Worm (Caenorhabditis elegans) whole organism, late embryonic: ENCODE data around the gene F55G7.4.
A peak's percentile ranks its signal among the peaks of the same experiment; 100 is the strongest.

Experiments
- C08G9.2 ChIP-seq: sonication (generic microtip); optimal IDR thresholded peaks from 2 replicates; lab custom pipeline; 2016; ENCODE audit warnings: mild to moderate bottlenecking, missing genetic modification characterization, moderate library complexity, missing compliant biosample characterization
- C38D4.7 ChIP-seq: fragments of 200-800 bp; sonication (Bioruptor generic); optimal IDR thresholded peaks from 2 replicates; lab custom pipeline; 2018; ENCODE audit warnings: mild to moderate bottlenecking, missing genetic modification characterization, moderate library complexity, missing compliant biosample characterization
- K09A11.1 ChIP-seq: sonication (generic microtip); optimal IDR thresholded peaks from 2 replicates; lab custom pipeline; 2017; ENCODE audit warnings: antibody characterized with exemption, mild to moderate bottlenecking, missing genetic modification characterization, missing compliant biosample characterization; ENCODE audit not compliant: insufficient read depth
- T23F11.4 ChIP-seq: fragments of 200-800 bp; sonication (Bioruptor generic); optimal IDR thresholded peaks from 2 replicates; lab custom pipeline; 2018; ENCODE audit warnings: mild to moderate bottlenecking, missing genetic modification characterization, missing compliant biosample characterization
- Y22D7AL.16 ChIP-seq: sonication (generic microtip); optimal IDR thresholded peaks from 2 replicates; lab custom pipeline; 2016; ENCODE audit warnings: missing genetic modification characterization, missing compliant biosample characterization
- ama-1 ChIP-seq: fragments of 150-350 bp; optimal IDR thresholded peaks from 2 replicates; lab custom pipeline; 2014
- ceh-19 ChIP-seq: fragments of 200-800 bp; sonication (Bioruptor generic); optimal IDR thresholded peaks from 2 replicates; lab custom pipeline; 2018; ENCODE audit warnings: mild to moderate bottlenecking, missing genetic modification characterization, missing compliant biosample characterization
- ceh-2 ChIP-seq: sonication (generic microtip); optimal IDR thresholded peaks from 2 replicates; lab custom pipeline; 2016; ENCODE audit warnings: missing genotype, missing genetic modification characterization, missing compliant biosample characterization
- ceh-24 ChIP-seq: sonication (generic microtip); optimal IDR thresholded peaks from 2 replicates; lab custom pipeline; 2016; ENCODE audit warnings: mild to moderate bottlenecking, missing genetic modification characterization, missing compliant biosample characterization
- ceh-30 ChIP-seq: fragments of 150-350 bp; optimal IDR thresholded peaks from 2 replicates; lab custom pipeline; 2014; ENCODE audit warnings: missing biosample characterization, missing genetic modification characterization
- ceh-45 ChIP-seq: fragments of 200-800 bp; sonication (Bioruptor generic); IDR thresholded peaks from 2 replicates; pipeline ENCODE4 v1.3.6; 2022; ENCODE audit warnings: missing genetic modification reagents, missing genetic modification characterization, missing compliant biosample characterization
- ceh-6 ChIP-seq: fragments of 200-800 bp; sonication (Bioruptor generic); optimal IDR thresholded peaks from 2 replicates; lab custom pipeline; 2018; ENCODE audit warnings: mild to moderate bottlenecking, missing genetic modification characterization, missing compliant biosample characterization
- che-1 ChIP-seq: sonication (generic microtip); optimal IDR thresholded peaks from 2 replicates; lab custom pipeline; 2016; ENCODE audit warnings: mild to moderate bottlenecking, missing genetic modification characterization, missing compliant biosample characterization
- dmd-4 ChIP-seq: sonication (generic microtip); optimal IDR thresholded peaks from 2 replicates; lab custom pipeline; 2016; ENCODE audit warnings: borderline replicate concordance, missing genetic modification characterization, missing compliant biosample characterization
- elt-2 ChIP-seq: sonication (generic microtip); optimal IDR thresholded peaks from 2 replicates; lab custom pipeline; 2016; ENCODE audit warnings: missing genetic modification reagents, missing genetic modification characterization, missing compliant biosample characterization
- elt-4 ChIP-seq: sonication (generic microtip); optimal IDR thresholded peaks from 2 replicates; lab custom pipeline; 2016; ENCODE audit warnings: missing genetic modification characterization, missing compliant biosample characterization
- ets-4 ChIP-seq: sonication (generic microtip); optimal IDR thresholded peaks from 2 replicates; lab custom pipeline; 2016; ENCODE audit warnings: missing genetic modification characterization, missing compliant biosample characterization
- eyg-1 ChIP-seq: sonication (generic microtip); optimal IDR thresholded peaks from 2 replicates; lab custom pipeline; 2016; ENCODE audit warnings: missing genotype, missing genetic modification characterization, missing compliant biosample characterization
- fax-1 ChIP-seq: sonication (generic microtip); optimal IDR thresholded peaks from 2 replicates; lab custom pipeline; 2016; ENCODE audit warnings: missing genotype, missing genetic modification characterization, missing compliant biosample characterization
- fkh-10 ChIP-seq: fragments of 150-350 bp; optimal IDR thresholded peaks from 2 replicates; lab custom pipeline; 2014; ENCODE audit warnings: missing biosample characterization, missing genetic modification reagents, missing genetic modification characterization
- gmeb-2 ChIP-seq: sonication (generic microtip); optimal IDR thresholded peaks from 2 replicates; lab custom pipeline; 2016; ENCODE audit warnings: missing genetic modification characterization, inconsistent platforms, missing compliant biosample characterization
- hlh-13 ChIP-seq: fragments of 200-800 bp; sonication (Bioruptor generic); optimal IDR thresholded peaks from 2 replicates; lab custom pipeline; 2018; ENCODE audit warnings: mild to moderate bottlenecking, missing genetic modification characterization, missing compliant biosample characterization
- hlh-15 ChIP-seq: sonication (generic microtip); optimal IDR thresholded peaks from 2 replicates; lab custom pipeline; 2016; ENCODE audit warnings: missing genetic modification characterization, missing compliant biosample characterization
- hlh-30 ChIP-seq: sonication (generic microtip); optimal IDR thresholded peaks from 2 replicates; lab custom pipeline; 2017; ENCODE audit warnings: antibody characterized with exemption, missing genetic modification characterization, missing compliant biosample characterization; ENCODE audit not compliant: insufficient read depth
- hlh-6 ChIP-seq: sonication (generic microtip); optimal IDR thresholded peaks from 2 replicates; lab custom pipeline; 2016; ENCODE audit warnings: missing genotype, missing genetic modification characterization, missing compliant biosample characterization
- hlh-8 ChIP-seq: sonication (generic microtip); optimal IDR thresholded peaks from 2 replicates; lab custom pipeline; 2016; ENCODE audit warnings: missing genotype, missing genetic modification characterization, missing compliant biosample characterization
- lin-11 ChIP-seq: fragments of 200-800 bp; sonication (Bioruptor generic); optimal IDR thresholded peaks from 2 replicates; lab custom pipeline; 2018; ENCODE audit warnings: mild to moderate bottlenecking, missing genetic modification characterization, missing compliant biosample characterization
- nfya-1 ChIP-seq: sonication (generic microtip); optimal IDR thresholded peaks from 2 replicates; lab custom pipeline; 2017; ENCODE audit warnings: missing genetic modification characterization, mild to moderate bottlenecking, missing compliant biosample characterization, antibody characterized with exemption, moderate library complexity
- nhr-11 ChIP-seq: fragments of 150-350 bp; optimal IDR thresholded peaks from 2 replicates; lab custom pipeline; 2014; ENCODE audit warnings: missing biosample characterization, missing genetic modification characterization
- nhr-232 ChIP-seq: sonication (generic microtip); optimal IDR thresholded peaks from 2 replicates; lab custom pipeline; 2016; ENCODE audit warnings: missing genetic modification characterization, missing compliant biosample characterization
- odd-2 ChIP-seq: sonication (generic microtip); optimal IDR thresholded peaks from 2 replicates; lab custom pipeline; 2017; ENCODE audit warnings: antibody characterized with exemption, mild to moderate bottlenecking, missing genetic modification characterization, missing compliant biosample characterization
- pat-9 ChIP-seq: fragments of 200-800 bp; sonication (Bioruptor generic); optimal IDR thresholded peaks from 2 replicates; lab custom pipeline; 2018; ENCODE audit warnings: mild to moderate bottlenecking, missing genetic modification characterization, moderate library complexity, missing compliant biosample characterization
- pha-4 ChIP-seq: fragments of 150-350 bp; optimal IDR thresholded peaks from 2 replicates; lab custom pipeline; 2018; ENCODE audit warnings: missing biosample characterization, missing genetic modification reagents, missing genetic modification characterization
- pqm-1 ChIP-seq: sonication (generic microtip); optimal IDR thresholded peaks from 2 replicates; lab custom pipeline; 2016; ENCODE audit warnings: missing genetic modification characterization, missing compliant biosample characterization
- pros-1 ChIP-seq: fragments of 150-350 bp; optimal IDR thresholded peaks from 2 replicates; lab custom pipeline; 2014; ENCODE audit warnings: missing biosample characterization, missing genetic modification reagents, missing genetic modification characterization
- ref-2 ChIP-seq: sonication (generic microtip); optimal IDR thresholded peaks from 2 replicates; lab custom pipeline; 2016; ENCODE audit warnings: missing genetic modification characterization, missing compliant biosample characterization
- rnt-1 ChIP-seq: sonication (generic microtip); optimal IDR thresholded peaks from 2 replicates; lab custom pipeline; 2016; ENCODE audit warnings: missing genetic modification characterization, missing compliant biosample characterization
- sox-2 ChIP-seq: fragments of 200-800 bp; sonication (Bioruptor generic); IDR thresholded peaks from 2 replicates; pipeline ENCODE4 v1.3.6; 2022; ENCODE audit warnings: missing genetic modification reagents, missing genetic modification characterization, missing compliant biosample characterization
- syd-9 ChIP-seq: sonication (generic microtip); optimal IDR thresholded peaks from 2 replicates; lab custom pipeline; 2016; ENCODE audit warnings: mild to moderate bottlenecking, missing genetic modification characterization, moderate library complexity, missing compliant biosample characterization
- tbx-2 ChIP-seq: sonication (generic microtip); optimal IDR thresholded peaks from 2 replicates; lab custom pipeline; 2016; ENCODE audit warnings: missing genetic modification characterization, missing compliant biosample characterization
- unc-42 ChIP-seq: sonication (generic microtip); optimal IDR thresholded peaks from 2 replicates; lab custom pipeline; 2016; ENCODE audit warnings: missing genotype, missing genetic modification characterization, missing compliant biosample characterization
- unc-55 ChIP-seq: sonication (generic microtip); optimal IDR thresholded peaks from 2 replicates; lab custom pipeline; 2017; ENCODE audit warnings: missing biosample characterization, missing genetic modification reagents, missing genetic modification characterization
- unc-86 ChIP-seq: sonication (generic microtip); optimal IDR thresholded peaks from 2 replicates; lab custom pipeline; 2016; ENCODE audit warnings: missing genetic modification characterization, missing compliant biosample characterization
- zip-5 ChIP-seq: sonication (generic microtip); optimal IDR thresholded peaks from 2 replicates; lab custom pipeline; 2016; ENCODE audit warnings: missing genetic modification characterization, missing compliant biosample characterization
- ztf-16 ChIP-seq: sonication (generic microtip); optimal IDR thresholded peaks from 2 replicates; lab custom pipeline; 2017; ENCODE audit warnings: missing genetic modification characterization, missing compliant biosample characterization

The F55G7.4 gene

DNA sequence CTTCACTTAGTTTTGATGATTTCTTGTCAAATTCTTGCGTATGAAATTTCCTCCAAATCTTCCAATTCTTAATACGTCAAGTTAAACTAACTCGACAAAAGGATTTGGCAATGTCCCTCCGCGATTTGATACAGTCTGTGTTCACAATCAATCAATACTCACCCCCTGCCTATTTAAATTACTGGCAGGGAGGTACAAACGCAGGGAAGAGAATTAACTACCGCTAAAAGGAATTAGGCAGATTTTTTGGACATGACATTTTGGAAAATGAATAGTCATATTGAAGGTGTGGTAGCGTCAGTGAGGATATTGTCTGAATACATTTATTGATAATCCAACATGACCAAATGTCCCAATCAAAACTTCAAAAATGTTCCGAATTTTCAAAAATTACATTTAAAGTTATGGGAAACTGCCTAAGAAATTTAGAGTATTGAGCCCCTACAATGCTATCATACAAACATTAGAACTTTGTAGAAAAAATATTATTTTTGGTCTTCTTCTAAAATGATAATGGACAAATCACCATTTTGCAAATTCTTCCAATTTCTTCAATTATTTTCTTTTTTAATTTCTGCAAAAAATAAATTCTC lies 9.8 kb downstream of the F55G7.4 start (continued):
- TF ChIP-seq eyg-1 (tag; lab: Kevin White, UChicago) (no peak), odd-2 (tag; lab: Kevin White, UChicago) (no peak), pha-4 (tag; lab: Kevin White, UChicago) (no peak), gmeb-2 (tag; lab: Kevin White, UChicago) (peak; percentile 66), pros-1 (tag; lab: Kevin White, UChicago) (peak; percentile 97), hlh-6 (tag; lab: Kevin White, UChicago) (peak; percentile 56), lin-11 (no peak), sox-2 (GFP tag; lab: Robert Waterston, UW) (peak; percentile 46), ceh-6 (peak; percentile 66), C08G9.2 (peak; percentile 65), C38D4.7 (GFP tag; lab: Kevin White, UChicago) (no peak), ceh-30 (peak; percentile 88), ceh-24 (tag; lab: Kevin White, UChicago) (no peak), ets-4 (tag; lab: Kevin White, UChicago) (peak; percentile 18), unc-55 (GFP tag; lab: Kevin White, UChicago) (no peak), zip-5 (tag; lab: Kevin White, UChicago) (peak; percentile 9), T23F11.4 (GFP tag; lab: Kevin White, UChicago) (peak; percentile 1), rnt-1 (peak; percentile 94), hlh-30 (tag; lab: Kevin White, UChicago) (peak; percentile 73), dmd-4 (tag; lab: Kevin White, UChicago) (peak; percentile 31), ceh-45 (GFP tag; lab: Robert Waterston, UW) (no peak), fax-1 (tag; lab: Kevin White, UChicago) (no peak), nfya-1 (tag; lab: Kevin White, UChicago) (no peak), unc-42 (tag; lab: Kevin White, UChicago) (peak; percentile 90), ztf-16 (tag; lab: Kevin White, UChicago) (peak; percentile 68), pqm-1 (tag; lab: Kevin White, UChicago) (peak; percentile 85), syd-9 (tag; lab: Kevin White, UChicago) (peak; percentile 87), unc-86 (peak; percentile 85), nhr-11 (peak; percentile 92), hlh-8 (tag; lab: Kevin White, UChicago) (peak; percentile 45), ceh-2 (peak; percentile 74), nhr-232 (tag; lab: Kevin White, UChicago) (no peak), Y22D7AL.16 (no peak), ref-2 (tag; lab: Kevin White, UChicago) (peak; percentile 81), pat-9 (peak; percentile 62), fkh-10 (peak; percentile 57), tbx-2 (tag; lab: Kevin White, UChicago) (peak; percentile 89), elt-2 (peak; percentile 79)
- TF ChIP-seq, all 69 proteins: peak for 47

DNA sequence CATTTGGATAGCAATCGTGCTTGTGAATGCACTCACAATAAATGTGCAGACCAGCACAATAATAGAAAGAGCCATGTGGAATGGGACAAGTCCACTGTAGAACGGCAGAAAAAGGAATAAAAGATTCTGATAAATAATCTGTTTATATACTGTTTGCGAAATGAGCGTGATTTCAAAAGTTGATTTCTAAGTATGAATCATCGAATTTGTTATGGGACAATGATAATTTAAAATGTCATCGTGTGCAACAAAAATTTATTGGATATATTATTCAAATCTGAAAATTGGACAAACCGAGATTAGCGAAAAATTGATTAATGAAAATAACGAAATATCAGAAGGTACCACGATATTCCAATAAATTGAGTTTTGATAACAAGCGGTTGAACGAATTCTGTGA lies 11.1 kb downstream of the F55G7.4 start, which contains the start of gene F55G7.5:
F55G7.5 (minus strand) TSS at position 101 of the 400 bp plus-strand sequence.
- TF ChIP-seq elt-4 (no peak), ztf-16 (tag; lab: Kevin White, UChicago) (no peak), nhr-232 (tag; lab: Kevin White, UChicago) (no peak), che-1 (tag; lab: Kevin White, UChicago) (no peak), ama-1 (lab: Kevin White, UChicago) (no peak), C08G9.2 (no peak), nhr-11 (no peak), hlh-13 (GFP tag; lab: Kevin White, UChicago) (no peak), ceh-19 (no peak), tbx-2 (tag; lab: Kevin White, UChicago) (no peak), hlh-15 (tag; lab: Kevin White, UChicago) (no peak), K09A11.1 (no peak)
- TF ChIP-seq, all 69 proteins: peak for 0
